Worm (Caenorhabditis elegans): ENCODE measurements around the gene dpy-31.

The dpy-31 gene

ce11 chrIII:7162065-7162762 is 39.8 kb upstream of the dpy-31 start, which contains the start of the genes syf-2 and K04G7.1 (continued):
- TF ChIP-seq unc-98 (GFP tag; IDR thresholded peaks at IDR 0.05): no peak

- no peak for TF ChIP-seq blmp-1 (tag; optimal IDR thresholded peaks at IDR 0.05)
- no peak for TF ChIP-seq nhr-47 (tag; optimal IDR thresholded peaks at IDR 0.05)
- TF ChIP-seq nhr-237 (tag; optimal IDR thresholded peaks at IDR 0.05): no peak
- no peak for TF ChIP-seq ceh-88 (GFP tag; IDR thresholded peaks at IDR 0.05)
- TF ChIP-seq mep-1 (tag; optimal IDR thresholded peaks at IDR 0.05): no peak
- no peak for TF ChIP-seq lsy-2 (tag; optimal IDR thresholded peaks at IDR 0.05)
- TF ChIP-seq ces-1 (GFP tag; optimal IDR thresholded peaks at IDR 0.05): no peak
- TF ChIP-seq ets-5 (GFP tag; IDR thresholded peaks at IDR 0.05): no peak
- no peak for TF ChIP-seq elt-2 (tag; optimal IDR thresholded peaks at IDR 0.05)
- no peak for TF ChIP-seq nhr-85 (tag)
- TF ChIP-seq nhr-71 (tag; optimal IDR thresholded peaks at IDR 0.05): no peak
- no peak for TF ChIP-seq unc-30 (tag; optimal IDR thresholded peaks at IDR 0.05)
- no peak for TF ChIP-seq egl-27 (tag; optimal IDR thresholded peaks at IDR 0.05)
Measured at ce11 chrIII:7165276-7165675, 36.7 kb upstream of the dpy-31 start.

- TF ChIP-seq sptf-1 (tag; optimal IDR thresholded peaks at IDR 0.05): no peak
- peak in 1 of 2 experiments; percentile 47 for TF ChIP-seq lsy-2 (tag; optimal IDR thresholded peaks at IDR 0.05)
- TF ChIP-seq efl-3 (GFP tag; optimal IDR thresholded peaks at IDR 0.05): no peak
- no peak for TF ChIP-seq ceh-8 (GFP tag; optimal IDR thresholded peaks at IDR 0.05)
- TF ChIP-seq isw-1 (GFP tag; IDR thresholded peaks at IDR 0.05): peak; percentile 17; the same call in 1 of the 2 replicates
- no peak for TF ChIP-seq unc-98 (GFP tag; IDR thresholded peaks at IDR 0.05)
- TF ChIP-seq irx-1 (tag; optimal IDR thresholded peaks at IDR 0.05): no peak
- peak in 1 of 3 experiments; percentile 57 for TF ChIP-seq ceh-82 (tag; optimal IDR thresholded peaks at IDR 0.05)
- TF ChIP-seq ztf-4 (tag; optimal IDR thresholded peaks at IDR 0.05): no peak
- TF ChIP-seq dpl-1 (GFP tag; optimal IDR thresholded peaks at IDR 0.05): peak; percentile 39 to 66 (median 52)
- TF ChIP-seq tbx-2 (tag; optimal IDR thresholded peaks at IDR 0.05): no peak
- peak; percentile 83 for TF ChIP-seq elt-2 (tag; optimal IDR thresholded peaks at IDR 0.05)
- TF ChIP-seq nhr-90 (tag; optimal IDR thresholded peaks at IDR 0.05; ENCODE audit: poor library complexity): peak; percentile 17
- no peak for TF ChIP-seq dsc-1 (tag; optimal IDR thresholded peaks at IDR 0.05)
- peak in 1 of 2 experiments; percentile 23 for TF ChIP-seq egl-27 (tag; optimal IDR thresholded peaks at IDR 0.05)
- TF ChIP-seq nhr-85 (tag): no peak
- TF ChIP-seq unc-86 (tag; optimal IDR thresholded peaks at IDR 0.05): no peak
- TF ChIP-seq C04F5.9 (tag; optimal IDR thresholded peaks at IDR 0.05): no peak
- peak; percentile 53 for TF ChIP-seq blmp-1 (tag; optimal IDR thresholded peaks at IDR 0.05)
- TF ChIP-seq ceh-88 (GFP tag; IDR thresholded peaks at IDR 0.05): no peak
- TF ChIP-seq hlh-17 (GFP tag; optimal IDR thresholded peaks at IDR 0.05; ENCODE audit: borderline replicate concordance): no peak
- no peak for TF ChIP-seq ztf-11 (tag; optimal IDR thresholded peaks at IDR 0.05)
- no peak for TF ChIP-seq lin-39 (tag; optimal IDR thresholded peaks at IDR 0.05)
- no peak for TF ChIP-seq unc-30 (tag; optimal IDR thresholded peaks at IDR 0.05)
- TF ChIP-seq aly-2 (tag; optimal IDR thresholded peaks at IDR 0.05): no peak
- no peak for TF ChIP-seq fkh-4 (tag; optimal IDR thresholded peaks at IDR 0.05; ENCODE audit: borderline replicate concordance)
- TF ChIP-seq swsn-7 (tag; optimal IDR thresholded peaks at IDR 0.05): peak; percentile 3
- TF ChIP-seq sup-37 (GFP tag; optimal IDR thresholded peaks at IDR 0.05): no peak
- TF ChIP-seq nhr-20 (tag; optimal IDR thresholded peaks at IDR 0.05): peak; percentile 16
- TF ChIP-seq efl-1 (optimal IDR thresholded peaks at IDR 0.05): peak; percentile 37 to 54
- TF ChIP-seq efl-1 (GFP tag; optimal IDR thresholded peaks at IDR 0.05 in 1 of 2): peak; percentile 62 to 92
- TF ChIP-seq lin-15B (tag; optimal IDR thresholded peaks at IDR 0.05): peak; percentile 26
- TF ChIP-seq ama-1 (optimal IDR thresholded peaks at IDR 0.05): no peak
- TF ChIP-seq skn-1 (tag; optimal IDR thresholded peaks at IDR 0.05): peak; percentile 82
- TF ChIP-seq lin-35 (GFP tag; optimal IDR thresholded peaks at IDR 0.05): peak; percentile 60 to 77
- peak; percentile 3 for TF ChIP-seq fkh-8 (tag; optimal IDR thresholded peaks at IDR 0.05)
- no peak for TF ChIP-seq tlp-1 (tag; optimal IDR thresholded peaks at IDR 0.05)
- no peak for TF ChIP-seq rnt-1 (tag; optimal IDR thresholded peaks at IDR 0.05)
- no peak for TF ChIP-seq pax-3 (tag; optimal IDR thresholded peaks at IDR 0.05)
- TF ChIP-seq F16B12.6 (tag; optimal IDR thresholded peaks at IDR 0.05): no peak
- TF ChIP-seq mef-2 (tag; optimal IDR thresholded peaks at IDR 0.05): no peak
- TF ChIP-seq mdl-1 (tag; optimal IDR thresholded peaks at IDR 0.05): peak in 1 of 2 experiments; percentile 11
Measured at ce11 chrIII:7165816-7166229, 36.2 kb upstream of the dpy-31 start.

Data from whole organism, L1 larva.